Worm (Caenorhabditis elegans) whole organism, mixed stage, embryonic: ENCODE data around the gene cest-32.
A peak's percentile ranks its signal among the peaks of the same experiment; 100 is the strongest.

Experiments used
- M03D4.4 ChIP-seq: sonication (generic microtip); optimal IDR thresholded peaks from 2 replicates; lab custom pipeline; 2017; ENCODE audit warnings: mild to moderate bottlenecking, missing genetic modification characterization, missing compliant biosample characterization
- bed-3 ChIP-seq: fragments of 200-800 bp; sonication (Bioruptor generic); optimal IDR thresholded peaks from 3 replicates; lab custom pipeline; 2018; ENCODE audit warnings: mild to moderate bottlenecking, missing genetic modification characterization, moderate library complexity, missing compliant biosample characterization
- blmp-1 ChIP-seq: fragments of 150-350 bp; optimal IDR thresholded peaks from 2 replicates; lab custom pipeline; 2014; ENCODE audit warnings: missing biosample characterization, missing genetic modification characterization
- ceh-43 ChIP-seq: fragments of 200-800 bp; sonication (Bioruptor generic); optimal IDR thresholded peaks from 2 replicates; lab custom pipeline; 2018; ENCODE audit warnings: mild to moderate bottlenecking, missing genetic modification characterization, moderate library complexity, missing compliant biosample characterization
- ceh-83 ChIP-seq: fragments of 200-800 bp; sonication (Bioruptor generic); optimal IDR thresholded peaks from 2 replicates; lab custom pipeline; 2018; ENCODE audit warnings: mild to moderate bottlenecking, missing genetic modification characterization, missing compliant biosample characterization
- ces-1 ChIP-seq: fragments of 150-350 bp; optimal IDR thresholded peaks from 2 replicates; lab custom pipeline; 2014; ENCODE audit warnings: missing biosample characterization, missing genetic modification reagents, missing genetic modification characterization
- cnd-1 ChIP-seq: fragments of 200-800 bp; sonication (Bioruptor generic); optimal IDR thresholded peaks from 2 replicates; lab custom pipeline; 2018; ENCODE audit warnings: mild to moderate bottlenecking, missing genetic modification characterization, missing compliant biosample characterization
- elt-3 ChIP-seq: fragments of 150-350 bp; optimal IDR thresholded peaks from 2 replicates; lab custom pipeline; 2014; ENCODE audit warnings: missing biosample characterization, missing genetic modification characterization
- flh-1 ChIP-seq: fragments of 200-800 bp; sonication (Bioruptor generic); optimal IDR thresholded peaks from 2 replicates; lab custom pipeline; 2018; ENCODE audit warnings: mild to moderate bottlenecking, missing genetic modification characterization, moderate library complexity, missing compliant biosample characterization
- ham-2 ChIP-seq: fragments of 200-800 bp; sonication (Bioruptor generic); optimal IDR thresholded peaks from 2 replicates; lab custom pipeline; 2018; ENCODE audit warnings: mild to moderate bottlenecking, missing genetic modification characterization, missing compliant biosample characterization
- hlh-1 ChIP-seq: fragments of 150-350 bp; optimal IDR thresholded peaks from 2 replicates; lab custom pipeline; 2014; ENCODE audit warnings: missing biosample characterization, missing genetic modification reagents, missing genetic modification characterization
- lin-13 ChIP-seq: fragments of 150-350 bp; optimal IDR thresholded peaks from 2 replicates; lab custom pipeline; 2014; ENCODE audit warnings: missing biosample characterization, missing genetic modification characterization
- lin-32 ChIP-seq: fragments of 200-800 bp; sonication (Bioruptor generic); optimal IDR thresholded peaks from 2 replicates; lab custom pipeline; 2018; ENCODE audit warnings: mild to moderate bottlenecking, missing genetic modification characterization, missing compliant biosample characterization
- lsy-2 ChIP-seq: fragments of 150-350 bp; optimal IDR thresholded peaks from 2 replicates; lab custom pipeline; 2014; ENCODE audit warnings: missing biosample characterization, missing genetic modification characterization
- mab-5 ChIP-seq: fragments of 150-350 bp; optimal IDR thresholded peaks from 2 replicates; lab custom pipeline; 2014; ENCODE audit warnings: missing biosample characterization, missing genetic modification characterization
- mep-1 ChIP-seq: fragments of 150-350 bp; optimal IDR thresholded peaks from 2 replicates; lab custom pipeline; 2017; ENCODE audit warnings: missing biosample characterization, missing genetic modification reagents, missing genetic modification characterization, inconsistent platforms
- mls-2 ChIP-seq: sonication (generic microtip); optimal IDR thresholded peaks from 2 replicates; lab custom pipeline; 2016; ENCODE audit warnings: mild to moderate bottlenecking, missing genetic modification characterization, moderate library complexity, missing compliant biosample characterization
- nhr-76 ChIP-seq: sonication (generic microtip); optimal IDR thresholded peaks from 2 replicates; lab custom pipeline; 2017; ENCODE audit warnings: missing biosample characterization, missing genetic modification characterization
- pha-4 ChIP-seq: fragments of 150-350 bp; optimal IDR thresholded peaks from 2 replicates; lab custom pipeline; 2018; ENCODE audit warnings: missing biosample characterization, missing genetic modification reagents, missing genetic modification characterization
- sem-2 ChIP-seq: fragments of 200-800 bp; sonication (Bioruptor generic); optimal IDR thresholded peaks from 2 replicates; lab custom pipeline; 2018; ENCODE audit warnings: mild to moderate bottlenecking, missing genetic modification characterization, missing compliant biosample characterization
- snpc-4 ChIP-seq: fragments of 150-350 bp; optimal IDR thresholded peaks from 2 replicates; lab custom pipeline; 2014; ENCODE audit warnings: missing biosample characterization, missing genetic modification characterization
- sptf-1 ChIP-seq: sonication (generic microtip); optimal IDR thresholded peaks from 2 replicates; lab custom pipeline; 2017; ENCODE audit warnings: mild to moderate bottlenecking, missing genetic modification characterization, moderate library complexity, missing compliant biosample characterization
- tbx-8 ChIP-seq: fragments of 200-800 bp; sonication (Bioruptor generic); optimal IDR thresholded peaks from 2 replicates; lab custom pipeline; 2018; ENCODE audit warnings: mild to moderate bottlenecking, missing genetic modification characterization, moderate library complexity, missing compliant biosample characterization
- unc-120 ChIP-seq: sonication (generic microtip); optimal IDR thresholded peaks from 2 replicates; lab custom pipeline; 2017; ENCODE audit warnings: missing genetic modification characterization, missing compliant biosample characterization; ENCODE audit not compliant: poor library complexity, severe bottlenecking
- unc-39 ChIP-seq: fragments of 150-350 bp; optimal IDR thresholded peaks from 2 replicates; lab custom pipeline; 2014; ENCODE audit warnings: missing biosample characterization, missing genetic modification characterization
- unc-62 ChIP-seq: fragments of 150-350 bp; optimal IDR thresholded peaks from 2 replicates; lab custom pipeline; 2014; ENCODE audit warnings: missing biosample characterization, missing genetic modification reagents, missing genetic modification characterization
- zip-8 ChIP-seq: fragments of 150-350 bp; optimal IDR thresholded peaks from 2 replicates; lab custom pipeline; 2014; ENCODE audit warnings: missing biosample characterization, missing genetic modification characterization
- ztf-11 ChIP-seq: fragments of 150-350 bp; optimal IDR thresholded peaks from 2 replicates; lab custom pipeline; 2014; ENCODE audit warnings: missing biosample characterization, missing genetic modification characterization

The cest-32 gene

DNA sequence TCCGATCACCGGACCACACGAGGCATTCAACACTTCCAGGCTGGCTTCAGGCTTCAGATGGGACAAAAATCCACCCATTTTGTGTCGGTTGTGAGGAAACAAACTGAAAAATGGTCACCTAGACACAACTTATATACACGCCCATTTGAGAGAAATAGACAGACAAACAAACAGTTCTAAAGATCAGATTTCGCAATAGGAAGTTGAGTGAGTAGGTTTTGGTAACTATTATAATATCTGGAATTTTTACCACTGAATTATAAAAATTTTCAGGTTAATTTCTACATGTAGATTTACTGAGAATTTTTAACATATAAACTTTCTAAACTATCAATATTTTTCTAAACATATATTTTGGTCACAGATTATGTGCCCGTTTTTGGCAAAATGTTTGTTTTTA lies at the start of gene cest-32:
Gene cest-32, minus strand, starts transcription at position 115 of the 400 bp plus-strand sequence.
- TF ChIP-seq elt-3 (tag; lab: Kevin White, UChicago), result no peak
- no peak for TF ChIP-seq mls-2 (tag; lab: Kevin White, UChicago)
- no peak for TF ChIP-seq sptf-1
- no peak for TF ChIP-seq unc-120 (tag; lab: Kevin White, UChicago)
- no peak for TF ChIP-seq flh-1 (GFP tag; lab: Kevin White, UChicago)
- TF ChIP-seq, all 35 proteins: peak for 0

DNA sequence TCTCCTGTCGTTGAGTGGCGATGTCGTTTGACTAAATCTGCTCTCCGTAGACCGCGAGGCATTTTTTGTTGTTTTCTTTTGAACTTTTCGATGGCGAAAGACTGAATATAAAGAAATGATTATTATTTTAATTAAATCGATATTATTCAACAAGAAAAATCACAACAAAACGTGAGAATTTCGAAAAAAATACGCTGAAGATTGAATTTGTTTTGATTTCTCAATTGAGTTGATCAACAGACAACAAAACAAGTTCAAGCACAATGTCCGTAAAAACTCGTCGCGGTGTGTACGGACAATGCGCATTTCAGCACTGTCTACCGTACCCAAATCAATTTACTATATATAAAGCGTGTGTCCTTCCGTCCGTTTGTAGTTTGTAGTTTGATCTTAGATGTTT lies 44.3 kb upstream of the cest-32 start, which contains the start of gene B0238.9:
Gene B0238.9, minus strand, starts transcription at position 101 of the 400 bp plus-strand sequence.
- TF ChIP-seq mab-5 (no peak), unc-62 (GFP tag; lab: Kevin White, UChicago) (no peak), tbx-8 (GFP tag; lab: Kevin White, UChicago) (no peak), unc-120 (tag; lab: Kevin White, UChicago) (no peak), hlh-1 (tag; lab: Kevin White, UChicago) (no peak), lin-32 (GFP tag; lab: Kevin White, UChicago) (no peak), flh-1 (GFP tag; lab: Kevin White, UChicago) (no peak), sptf-1 (no peak), snpc-4 (no peak), lsy-2 (no peak), nhr-76 (no peak), elt-3 (tag; lab: Kevin White, UChicago) (no peak), blmp-1 (tag; lab: Kevin White, UChicago) (no peak), ceh-83 (no peak)

DNA sequence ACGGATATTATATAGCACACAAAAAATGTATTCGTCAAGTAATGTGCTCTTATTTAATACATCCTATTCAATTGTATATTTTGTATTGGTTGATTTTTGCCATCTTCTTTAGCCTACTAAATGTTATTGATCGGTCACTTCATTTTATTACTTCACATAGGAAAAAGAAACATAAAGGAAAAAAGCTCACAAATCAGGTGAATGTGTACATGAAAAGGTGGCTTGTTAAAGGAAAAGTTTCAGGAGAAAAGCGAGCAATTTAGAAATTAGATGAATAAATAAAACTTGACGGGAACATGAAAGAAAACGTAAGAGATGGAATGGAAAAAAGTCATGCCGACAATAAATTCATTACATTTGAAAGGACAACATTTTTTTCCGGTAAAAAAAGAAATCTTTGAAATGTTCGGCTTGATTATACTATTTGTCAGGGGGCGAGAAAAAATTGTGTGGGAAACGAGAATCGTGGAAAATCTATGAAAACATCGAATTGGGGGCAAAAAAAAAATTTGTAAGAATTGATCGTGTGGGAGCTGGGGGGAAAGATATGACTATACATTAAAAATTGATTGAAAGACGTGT lies 41.8 kb upstream of the cest-32 start:
- TF ChIP-seq M03D4.4 (peak; percentile 26), unc-39 (tag; lab: Kevin White, UChicago) (no peak)
- TF ChIP-seq, all 35 proteins: peak for 1

DNA sequence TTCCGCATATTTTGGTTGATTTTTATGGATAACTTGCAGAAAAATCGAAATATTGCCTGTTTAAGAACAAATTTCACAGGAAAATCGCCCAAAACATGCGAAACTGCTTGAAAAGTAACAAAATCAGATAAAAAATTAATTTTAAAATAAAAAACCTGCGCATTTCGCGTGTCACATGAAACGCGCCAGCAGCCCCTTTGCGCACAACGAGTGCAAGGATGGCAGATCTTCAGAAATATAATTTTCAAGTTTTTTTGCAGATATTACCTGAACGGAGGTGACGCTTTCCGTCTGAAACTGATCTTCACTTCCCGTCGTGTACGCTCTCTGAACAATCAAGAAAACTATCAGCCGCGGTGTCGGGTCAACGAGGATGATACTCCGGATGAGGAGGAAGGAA lies 41.3 kb upstream of the cest-32 start:
- TF ChIP-seq ces-1, result peak; percentile 23
- TF ChIP-seq cnd-1 (tag; lab: Kevin White, UChicago), result no peak
- no peak for TF ChIP-seq lin-32 (GFP tag; lab: Kevin White, UChicago)
- no peak for TF ChIP-seq tbx-8 (GFP tag; lab: Kevin White, UChicago)
- no peak for TF ChIP-seq sem-2
- peak; percentile 11 for TF ChIP-seq sptf-1
- peak; percentile 37 for TF ChIP-seq M03D4.4
- TF ChIP-seq lsy-2, result peak; percentile 6
- TF ChIP-seq ham-2, result no peak
- peak; percentile 8 for TF ChIP-seq bed-3 (GFP tag; lab: Kevin White, UChicago)
- peak; percentile 40 for TF ChIP-seq lin-13 (tag; lab: Kevin White, UChicago)
- no peak for TF ChIP-seq mls-2 (tag; lab: Kevin White, UChicago)

DNA sequence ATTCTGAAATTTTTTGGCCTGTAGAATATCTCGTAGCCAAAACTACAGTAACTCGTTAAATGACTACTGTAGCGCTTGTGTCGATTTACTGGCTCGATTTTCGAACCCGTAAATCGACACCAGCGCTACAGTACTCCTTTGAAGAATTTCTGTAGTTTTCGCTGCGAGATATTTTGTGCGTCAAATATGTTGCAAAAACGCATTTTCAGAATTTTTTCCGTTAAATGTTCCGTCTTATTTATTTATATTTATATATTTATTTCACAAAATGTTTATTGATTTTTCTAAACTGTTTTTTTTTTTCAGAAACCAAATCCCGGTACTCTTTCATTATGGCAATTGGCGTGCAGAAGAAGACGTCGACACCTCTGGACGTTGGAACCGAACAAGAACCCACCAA lies 40.1 kb upstream of the cest-32 start, which contains the start of gene natc-2:
Gene natc-2, plus strand, starts transcription at position 301 of the 400 bp plus-strand sequence.
- TF ChIP-seq lin-32 (GFP tag; lab: Kevin White, UChicago), result no peak
- no peak for TF ChIP-seq cnd-1 (tag; lab: Kevin White, UChicago)
- TF ChIP-seq zip-8 (tag; lab: Kevin White, UChicago), result no peak

DNA sequence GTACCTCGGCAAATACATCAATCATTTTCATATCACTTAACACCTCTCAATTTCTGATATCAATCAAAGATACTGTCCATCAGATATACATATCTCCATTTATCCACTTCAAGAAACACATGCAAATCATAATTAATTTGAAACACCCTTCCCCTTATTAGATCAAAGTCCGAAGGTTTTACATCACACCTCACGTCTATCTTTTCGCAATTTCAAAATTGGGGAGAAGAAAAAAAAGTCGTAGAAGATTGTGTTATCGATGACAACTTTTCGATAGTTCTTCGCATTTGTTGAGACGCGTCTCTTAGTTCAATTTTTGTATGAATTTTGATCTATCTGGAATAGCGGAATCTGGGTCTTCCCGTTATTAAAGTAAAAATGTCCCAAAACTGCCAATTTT lies 39.5 kb upstream of the cest-32 start:
- TF ChIP-seq ztf-11 (tag; lab: Kevin White, UChicago) (no peak), bed-3 (GFP tag; lab: Kevin White, UChicago) (no peak), ceh-43 (GFP tag; lab: Kevin White, UChicago) (no peak), ces-1 (no peak), hlh-1 (tag; lab: Kevin White, UChicago) (no peak), pha-4 (tag; lab: Kevin White, UChicago) (no peak), mls-2 (tag; lab: Kevin White, UChicago) (no peak)

DNA sequence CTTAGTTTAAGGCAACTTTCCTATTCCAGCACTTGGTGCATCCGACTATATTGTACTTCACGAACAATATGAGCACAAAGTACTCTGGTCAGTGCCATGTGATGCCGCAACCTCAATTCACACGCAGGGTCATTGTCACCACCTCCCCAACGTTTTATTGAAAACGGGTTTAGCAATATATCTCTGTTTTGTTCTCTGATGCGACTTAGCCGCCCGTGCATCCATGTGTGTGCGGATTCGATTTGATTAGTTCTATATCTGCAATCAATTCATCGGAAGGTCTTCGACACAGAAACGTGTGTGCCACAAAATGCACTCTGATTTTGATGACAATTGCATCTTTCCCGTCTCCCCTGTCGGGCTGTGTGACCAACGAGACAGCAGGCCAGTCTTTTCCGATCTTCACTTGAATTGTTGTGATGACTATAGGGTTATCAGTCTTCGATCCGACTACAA lies 39.0 kb upstream of the cest-32 start:
- no peak for TF ChIP-seq sptf-1
- peak; percentile 63 for TF ChIP-seq hlh-1 (tag; lab: Kevin White, UChicago)
- TF ChIP-seq mep-1, result no peak
- TF ChIP-seq unc-120 (tag; lab: Kevin White, UChicago), result peak; percentile 71
- peak; percentile 16 for TF ChIP-seq elt-3 (tag; lab: Kevin White, UChicago)
- TF ChIP-seq unc-62 (GFP tag; lab: Kevin White, UChicago), result peak; percentile 66
